Worm (Caenorhabditis elegans): ENCODE data around the gene srz-66.

Gene srz-66

ce11 chrV:17173738-17174137, 6.4 kb upstream of the srz-66 start, which contains the start of gene srbc-25:
TSS of gene srbc-25 (plus strand) at chrV:17174038.
- no peak for TF ChIP-seq dve-1 (tag; optimal IDR thresholded peaks at IDR 0.05)
- TF ChIP-seq fkh-10 (GFP tag; optimal IDR thresholded peaks at IDR 0.05): no peak
- TF ChIP-seq ceh-2 (tag; optimal IDR thresholded peaks at IDR 0.05): no peak
- TF ChIP-seq zip-5 (tag; optimal IDR thresholded peaks at IDR 0.05): no peak
- TF ChIP-seq ceh-48 (tag; optimal IDR thresholded peaks at IDR 0.05): no peak
- TF ChIP-seq nhr-232 (tag; optimal IDR thresholded peaks at IDR 0.05): no peak
- no peak for TF ChIP-seq madf-2 (tag; optimal IDR thresholded peaks at IDR 0.05)
- no peak for TF ChIP-seq pat-9 (tag; optimal IDR thresholded peaks at IDR 0.05)
- no peak for TF ChIP-seq hlh-6 (tag; optimal IDR thresholded peaks at IDR 0.05)

- no peak for TF ChIP-seq eyg-1 (tag; optimal IDR thresholded peaks at IDR 0.05)
- no peak for TF ChIP-seq nhr-232 (tag; optimal IDR thresholded peaks at IDR 0.05)
- no peak for TF ChIP-seq pag-3 (tag; optimal IDR thresholded peaks at IDR 0.05; ENCODE audit: borderline replicate concordance)
- TF ChIP-seq sox-4 (tag; optimal IDR thresholded peaks at IDR 0.05): no peak
- TF ChIP-seq ets-4 (tag; optimal IDR thresholded peaks at IDR 0.05): no peak
- TF ChIP-seq ceh-45 (GFP tag; IDR thresholded peaks at IDR 0.05): no peak
- no peak for TF ChIP-seq ceh-22 (tag; optimal IDR thresholded peaks at IDR 0.05)
- TF ChIP-seq ref-2 (tag; optimal IDR thresholded peaks at IDR 0.05): no peak
- TF ChIP-seq zip-5 (tag; optimal IDR thresholded peaks at IDR 0.05): no peak
- TF ChIP-seq ceh-34 (tag; optimal IDR thresholded peaks at IDR 0.05): no peak
- no peak for TF ChIP-seq gmeb-2 (tag; optimal IDR thresholded peaks at IDR 0.05)
- TF ChIP-seq ceh-48 (tag; optimal IDR thresholded peaks at IDR 0.05): no peak
- no peak for TF ChIP-seq ceh-31 (tag; optimal IDR thresholded peaks at IDR 0.05)
- TF ChIP-seq ama-1 (optimal IDR thresholded peaks at IDR 0.05): no peak
- no peak for TF ChIP-seq T23F11.4 (GFP tag; optimal IDR thresholded peaks at IDR 0.05)
- no peak for TF ChIP-seq F13H6.1 (tag; optimal IDR thresholded peaks at IDR 0.05)
Observed at ce11 chrV:17171551-17171950, 4.2 kb upstream of the srz-66 start, which contains the start of gene srbc-26. TSS of gene srbc-26 (plus strand) at chrV:17171851.

DNA sequence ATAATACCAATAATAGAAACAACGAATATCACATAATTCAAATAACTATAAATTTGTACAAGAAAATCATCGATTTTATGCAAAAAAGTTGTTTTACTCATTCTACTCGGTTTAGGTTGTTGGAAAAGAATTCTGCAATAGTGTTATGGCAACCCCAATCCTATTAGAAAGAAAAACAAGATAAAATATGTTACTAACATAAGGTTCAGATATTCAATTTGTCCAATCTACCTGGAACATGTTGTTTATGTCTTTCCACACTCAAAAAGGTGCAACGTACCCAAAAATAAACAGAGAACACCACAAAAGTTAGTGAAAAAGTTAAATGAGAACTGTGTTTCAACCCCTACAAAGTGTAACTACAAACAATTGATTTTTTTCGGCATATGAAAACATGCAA, 3.5 kb upstream of the srz-66 start, which contains the start of gene srw-51:
Gene srw-51, minus strand, starts transcription at position 101 of the 400 bp plus-strand sequence.
- TF ChIP-seq ceh-48 (tag; optimal IDR thresholded peaks at IDR 0.05) (no peak), hlh-13 (GFP tag; optimal IDR thresholded peaks at IDR 0.05) (no peak), Y22D7AL.16 (tag; optimal IDR thresholded peaks at IDR 0.05) (no peak), dve-1 (tag; optimal IDR thresholded peaks at IDR 0.05) (no peak), hlh-8 (tag; optimal IDR thresholded peaks at IDR 0.05) (no peak), tbx-2 (tag; optimal IDR thresholded peaks at IDR 0.05) (no peak)

DNA sequence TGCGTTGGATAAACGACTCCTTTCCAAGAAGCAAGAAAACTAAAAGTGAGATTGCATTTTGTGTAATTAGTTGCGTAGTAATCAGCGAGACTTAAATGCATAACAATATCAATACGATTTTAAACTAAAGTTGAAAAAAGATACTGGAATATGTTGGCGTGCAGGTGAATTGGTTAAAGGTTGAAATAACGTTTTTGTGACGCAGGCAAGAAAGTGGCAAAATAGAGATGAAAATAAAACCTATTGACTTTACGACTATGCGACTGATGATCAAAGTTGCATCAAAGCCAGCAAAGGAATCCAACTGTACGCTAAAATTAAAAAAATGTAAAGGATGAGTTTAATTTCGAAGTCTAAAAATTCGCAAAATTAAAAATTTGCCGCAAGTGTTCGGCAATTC, 1.9 kb downstream of the srz-66 start, which contains the start of gene srh-102:
Gene srh-102, minus strand, starts transcription at position 101 of the 400 bp plus-strand sequence.
- no peak for TF ChIP-seq hlh-30 (tag; optimal IDR thresholded peaks at IDR 0.05; ENCODE audit: insufficient read depth)
- TF ChIP-seq C08G9.2 (tag; optimal IDR thresholded peaks at IDR 0.05): no peak
- no peak for TF ChIP-seq fkh-6 (tag; optimal IDR thresholded peaks at IDR 0.05)
- no peak for TF ChIP-seq syd-9 (tag; optimal IDR thresholded peaks at IDR 0.05)
- TF ChIP-seq hlh-13 (GFP tag; optimal IDR thresholded peaks at IDR 0.05): no peak
- TF ChIP-seq npax-4 (tag; optimal IDR thresholded peaks at IDR 0.05): no peak
- no peak for TF ChIP-seq ztf-16 (tag; optimal IDR thresholded peaks at IDR 0.05)
- no peak for TF ChIP-seq Y22D7AL.16 (tag; optimal IDR thresholded peaks at IDR 0.05)
- no peak for TF ChIP-seq ceh-31 (tag; optimal IDR thresholded peaks at IDR 0.05)
- TF ChIP-seq nhr-232 (tag; optimal IDR thresholded peaks at IDR 0.05): no peak
- no peak for TF ChIP-seq ama-1 (optimal IDR thresholded peaks at IDR 0.05)
- TF ChIP-seq mec-3 (tag; optimal IDR thresholded peaks at IDR 0.05; ENCODE audit: borderline replicate concordance): no peak
- TF ChIP-seq hlh-15 (tag; optimal IDR thresholded peaks at IDR 0.05): no peak

DNA sequence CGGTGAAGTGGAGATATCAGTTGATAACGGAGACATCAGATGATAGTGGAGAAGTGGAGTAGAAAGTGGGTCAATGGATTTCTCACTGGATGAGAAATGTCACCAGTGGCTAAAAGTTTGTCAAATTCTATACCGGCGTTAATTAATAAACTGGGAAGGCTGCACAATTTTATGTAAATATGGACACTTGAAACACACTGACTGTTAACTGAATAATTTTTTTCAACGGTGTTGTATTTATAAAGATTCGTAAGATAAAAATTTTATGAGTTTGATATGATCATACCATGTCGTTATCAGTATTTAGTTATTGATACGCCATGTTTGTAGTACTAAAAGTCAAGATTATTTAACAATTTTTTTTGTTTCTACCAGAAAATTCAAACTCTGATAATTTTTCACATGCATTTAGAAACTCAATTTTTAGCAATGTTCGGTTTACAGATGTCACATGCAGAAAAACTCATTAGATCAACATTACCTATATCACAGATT, 7.9 kb downstream of the srz-66 start, which contains the start of gene F40D4.12:
Gene F40D4.12, plus strand, starts transcription at position 445 of the 495 bp plus-strand sequence.
- TF ChIP-seq sox-2 (GFP tag; IDR thresholded peaks at IDR 0.05): no peak
- TF ChIP-seq elt-2 (tag; optimal IDR thresholded peaks at IDR 0.05): peak; percentile 58
- TF ChIP-seq K09A11.1 (tag; optimal IDR thresholded peaks at IDR 0.05; ENCODE audit: insufficient read depth): no peak
- no peak for TF ChIP-seq unc-42 (tag; optimal IDR thresholded peaks at IDR 0.05)
- no peak for TF ChIP-seq unc-3 (GFP tag; conservative IDR thresholded peaks at IDR 0.05)
- no peak for TF ChIP-seq unc-3 (tag; optimal IDR thresholded peaks at IDR 0.05)
- no peak for TF ChIP-seq ceh-31 (tag; optimal IDR thresholded peaks at IDR 0.05)
